Worm (Caenorhabditis elegans) whole organism, L2 larva: ENCODE measurements around the gene Y51A2B.8.

Source experiments
- aly-2 ChIP-seq: fragments of 150-350 bp; optimal IDR thresholded peaks from 2 replicates; lab custom pipeline; 2014; ENCODE audit warnings: missing biosample characterization, missing genetic modification characterization
- ama-1 ChIP-seq: fragments of 150-350 bp; optimal IDR thresholded peaks from 2 replicates; lab custom pipeline; 2018; ENCODE audit warnings: inconsistent platforms
- blmp-1 ChIP-seq: sonication (generic microtip); optimal IDR thresholded peaks from 2 replicates; lab custom pipeline; 2017; ENCODE audit warnings: missing genetic modification characterization, mild to moderate bottlenecking, missing compliant biosample characterization, antibody characterized with exemption, moderate library complexity; ENCODE audit not compliant: insufficient read depth
- fos-1 ChIP-seq: fragments of 150-350 bp; optimal IDR thresholded peaks from 2 replicates; lab custom pipeline; 2014; ENCODE audit warnings: missing biosample characterization, missing genetic modification characterization
- mab-5 ChIP-seq: fragments of 150-350 bp; optimal IDR thresholded peaks from 2 replicates; lab custom pipeline; 2014; ENCODE audit warnings: missing biosample characterization, missing genetic modification characterization
- nhr-77 ChIP-seq: fragments of 150-350 bp; optimal IDR thresholded peaks from 2 replicates; lab custom pipeline; 2014; ENCODE audit warnings: missing biosample characterization, missing genetic modification characterization
- ztf-1 ChIP-seq: fragments of 200-800 bp; sonication (Bioruptor generic); conservative IDR thresholded peaks from 2 replicates; pipeline ENCODE4 v1.3.6; 2022; ENCODE audit warnings: missing genetic modification characterization, missing compliant biosample characterization
- ztf-11 ChIP-seq: sonication (generic microtip); optimal IDR thresholded peaks from 2 replicates; lab custom pipeline; 2017; ENCODE audit warnings: missing biosample characterization, missing genetic modification characterization

DNA sequence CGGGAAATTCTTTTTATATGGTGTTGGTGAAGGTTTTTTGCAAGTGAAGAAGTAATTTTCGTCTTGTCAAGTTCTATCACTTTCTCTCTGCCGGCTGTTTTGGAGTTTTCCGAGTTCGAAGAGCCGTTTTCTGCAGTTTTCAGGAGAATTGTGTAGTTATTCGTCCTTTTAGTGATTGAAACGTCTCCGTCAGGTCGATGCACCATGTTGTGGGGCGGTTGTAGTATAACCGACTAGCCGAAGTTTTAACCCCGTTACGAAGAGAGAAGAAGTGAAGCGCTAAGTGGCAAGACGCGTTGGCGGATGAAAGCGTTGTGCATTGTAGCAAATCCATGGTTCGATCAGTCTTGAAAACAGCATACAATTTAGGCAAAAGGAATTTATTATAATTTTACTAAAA, 23.8 kb downstream of the Y51A2B.8 start:
- TF ChIP-seq fos-1 (no peak), aly-2 (tag; lab: Kevin White, UChicago) (no peak), ztf-1 (GFP tag; lab: Robert Waterston, UW) (no peak), ama-1 (lab: Kevin White, UChicago) (no peak), mab-5 (no peak), nhr-77 (tag; lab: Kevin White, UChicago) (no peak), ztf-11 (tag; lab: Kevin White, UChicago) (no peak), blmp-1 (tag; lab: Kevin White, UChicago) (no peak)
